Fruit fly (Drosophila melanogaster) whole organism, embryonic: Measurements from ENCODE around the gene CG14000.

Experiments
- Aef1 ChIP-seq: fragments of 200-800 bp; sonication (Bioruptor generic); IDR thresholded peaks from 3 replicates; pipeline ENCODE4 v1.3.6; 2022; ENCODE audit warnings: missing biosample characterization, missing genetic modification characterization
- Blimp-1 ChIP-seq: fragments of 200-800 bp; sonication (Bioruptor generic); optimal IDR thresholded peaks from 3 replicates; lab custom pipeline; 2018; ENCODE audit warnings: missing biosample characterization, missing genetic modification characterization, mild to moderate bottlenecking, moderate library complexity, missing genetic modification reagents
- BtbVII ChIP-seq: fragments of 200-800 bp; sonication (Bioruptor generic); optimal IDR thresholded peaks from 3 replicates; lab custom pipeline; 2017; ENCODE audit warnings: missing biosample characterization, mild to moderate bottlenecking, missing genetic modification characterization
- CG11247 ChIP-seq: fragments of 200-800 bp; sonication (Bioruptor generic); IDR thresholded peaks from 2 replicates; pipeline ENCODE4 v1.3.6; 2022; ENCODE audit warnings: missing biosample characterization, missing genetic modification characterization
- CG12155 ChIP-seq: fragments of 200-800 bp; sonication (Bioruptor generic); optimal IDR thresholded peaks from 3 replicates; lab custom pipeline; 2016; ENCODE audit warnings: missing biosample characterization, missing genetic modification characterization
- CG1233 ChIP-seq: fragments of 200-800 bp; sonication (Bioruptor generic); optimal IDR thresholded peaks from 4 replicates; lab custom pipeline; 2018; ENCODE audit warnings: missing biosample characterization, mild to moderate bottlenecking, missing genetic modification characterization
- CG13123 ChIP-seq: fragments of 200-800 bp; sonication (Bioruptor generic); optimal IDR thresholded peaks from 2 replicates; lab custom pipeline; 2016; ENCODE audit warnings: missing biosample characterization, missing genetic modification characterization
- CG15011 ChIP-seq: fragments of 200-800 bp; sonication (Bioruptor generic); optimal IDR thresholded peaks from 3 replicates; lab custom pipeline; 2018; ENCODE audit warnings: missing biosample characterization, mild to moderate bottlenecking, missing genetic modification characterization
- CG16813 ChIP-seq: fragments of 200-800 bp; sonication (Bioruptor generic); IDR thresholded peaks from 3 replicates; pipeline ENCODE4 v1.3.6; 2022; ENCODE audit warnings: missing biosample characterization, missing genetic modification characterization; ENCODE audit not compliant: partially characterized antibody
- CG2678 ChIP-seq: fragments of 200-800 bp; sonication (Bioruptor generic); optimal IDR thresholded peaks from 3 replicates; lab custom pipeline; 2019; ENCODE audit warnings: missing biosample characterization, mild to moderate bottlenecking, missing genetic modification characterization, moderate library complexity
- CG2712 ChIP-seq: fragments of 200-800 bp; optimal IDR thresholded peaks from 3 replicates; lab custom pipeline; 2019; ENCODE audit warnings: missing biosample characterization, mild to moderate bottlenecking, missing genetic modification characterization, moderate library complexity
- CG3407 ChIP-seq: fragments of 200-800 bp; sonication (Bioruptor generic); optimal IDR thresholded peaks from 2 replicates; lab custom pipeline; 2018; ENCODE audit warnings: missing biosample characterization, mild to moderate bottlenecking, missing genetic modification characterization
- CG4360 ChIP-seq: fragments of 200-800 bp; sonication (Bioruptor generic); IDR thresholded peaks from 2 replicates; pipeline ENCODE4 v1.3.6; 2022; ENCODE audit warnings: missing biosample characterization, missing genetic modification characterization
- CG4707 ChIP-seq: fragments of 200-800 bp; sonication (Bioruptor generic); optimal IDR thresholded peaks from 2 replicates; lab custom pipeline; 2018; ENCODE audit warnings: missing biosample characterization, mild to moderate bottlenecking, missing genetic modification characterization, moderate library complexity
- CG5245 ChIP-seq: fragments of 200-800 bp; sonication (Bioruptor generic); optimal IDR thresholded peaks from 3 replicates; lab custom pipeline; 2016; ENCODE audit warnings: missing biosample characterization, missing genetic modification characterization
- CG7357 ChIP-seq: fragments of 200-800 bp; sonication (Bioruptor generic); IDR thresholded peaks from 3 replicates; pipeline ENCODE4 v1.3.6; 2022; ENCODE audit warnings: missing biosample characterization, missing genetic modification characterization
- CkIIα-i1 ChIP-seq: fragments of 200-800 bp; sonication (Bioruptor generic); IDR thresholded peaks from 2 replicates; pipeline ENCODE4 v1.3.6; 2022; ENCODE audit warnings: missing biosample characterization, missing genetic modification characterization
- D19A ChIP-seq: fragments of 200-800 bp; optimal IDR thresholded peaks from 3 replicates; lab custom pipeline; 2019; ENCODE audit warnings: missing biosample characterization, mild to moderate bottlenecking, missing genetic modification characterization, moderate library complexity
- Dbx ChIP-seq: fragments of 200-800 bp; sonication (Bioruptor generic); IDR thresholded peaks from 3 replicates; pipeline ENCODE4 v1.3.6; 2022; ENCODE audit warnings: missing biosample characterization, missing genetic modification characterization
- Dip3 ChIP-seq: fragments of 200-800 bp; sonication (Bioruptor generic); optimal IDR thresholded peaks from 3 replicates; lab custom pipeline; 2016; ENCODE audit warnings: missing biosample characterization, missing genetic modification characterization
- Fer3 ChIP-seq: fragments of 200-800 bp; sonication (Bioruptor generic); optimal IDR thresholded peaks from 2 replicates; lab custom pipeline; 2018; ENCODE audit warnings: missing biosample characterization, mild to moderate bottlenecking, missing genetic modification characterization, moderate library complexity
- Hand ChIP-seq: fragments of 200-800 bp; sonication (Bioruptor generic); optimal IDR thresholded peaks from 2 replicates; lab custom pipeline; 2017; ENCODE audit warnings: mild to moderate bottlenecking, missing biosample characterization, missing genetic modification reagents, missing genetic modification characterization
- Meics ChIP-seq: fragments of 200-800 bp; sonication (Bioruptor generic); optimal IDR thresholded peaks from 2 replicates; lab custom pipeline; 2017; ENCODE audit warnings: missing biosample characterization, mild to moderate bottlenecking, missing genetic modification characterization
- Mrtf ChIP-seq: fragments of 200-800 bp; sonication (Bioruptor generic); IDR thresholded peaks from 3 replicates; pipeline ENCODE4 v1.3.6; 2022; ENCODE audit warnings: missing biosample characterization, missing genetic modification characterization
- Nf-YB ChIP-seq: fragments of 200-800 bp; sonication (Bioruptor generic); optimal IDR thresholded peaks from 3 replicates; lab custom pipeline; 2019; ENCODE audit warnings: missing biosample characterization, mild to moderate bottlenecking, missing genetic modification characterization, moderate library complexity
- Oli ChIP-seq: fragments of 200-800 bp; sonication (Bioruptor generic); optimal IDR thresholded peaks from 2 replicates; lab custom pipeline; 2018; ENCODE audit warnings: missing biosample characterization, mild to moderate bottlenecking, missing genetic modification characterization, moderate library complexity
- Opbp ChIP-seq: fragments of 200-800 bp; sonication (Bioruptor generic); IDR thresholded peaks from 3 replicates; pipeline ENCODE4 v1.3.6; 2022; ENCODE audit warnings: missing biosample characterization, missing genetic modification characterization; ENCODE audit not compliant: partially characterized antibody
- Optix ChIP-seq: fragments of 200-800 bp; sonication (Bioruptor generic); IDR thresholded peaks from 3 replicates; pipeline ENCODE4 v1.3.6; 2022; ENCODE audit warnings: missing biosample characterization, missing genetic modification characterization
- Pdp1 ChIP-seq, 2 experiments: fragments of 200-800 bp; sonication (Bioruptor generic); optimal IDR thresholded peaks; 3 replicates each; lab custom pipeline; 2016; ENCODE audit warnings: missing biosample characterization in 2 of 2, missing genetic modification characterization in 2 of 2, mild to moderate bottlenecking in 1 of 2, moderate library complexity in 1 of 2
- Ptx1 ChIP-seq: fragments of 200-800 bp; sonication (Bioruptor generic); IDR thresholded peaks from 2 replicates; pipeline ENCODE4 v1.3.6; 2022; ENCODE audit warnings: missing biosample characterization, missing genetic modification characterization
- Ssrp ChIP-seq: fragments of 200-800 bp; sonication (Bioruptor generic); optimal IDR thresholded peaks from 2 replicates; lab custom pipeline; 2018; ENCODE audit warnings: missing biosample characterization, mild to moderate bottlenecking, missing genetic modification characterization, moderate library complexity
- Stat92E ChIP-seq, 3 experiments: fragments of >200 bp in 2 of 3; fragments of 200-800 bp in 1 of 3; sonication (Bioruptor generic) in 1 of 3; optimal IDR thresholded peaks; 2 replicates each; lab custom pipeline; 2017 to 2019; ENCODE audit warnings: missing biosample characterization in 3 of 3, missing genetic modification characterization in 3 of 3, mild to moderate bottlenecking in 1 of 3, moderate library complexity in 1 of 3
- Xbp1 ChIP-seq: fragments of 200-800 bp; sonication (Bioruptor generic); optimal IDR thresholded peaks from 3 replicates; lab custom pipeline; 2016; ENCODE audit warnings: missing biosample characterization, mild to moderate bottlenecking, missing genetic modification characterization
- abd-A ChIP-seq: fragments of 200-800 bp; sonication (Bioruptor generic); optimal IDR thresholded peaks from 3 replicates; lab custom pipeline; 2019; ENCODE audit warnings: missing biosample characterization, mild to moderate bottlenecking, missing genetic modification characterization, moderate library complexity
- amos ChIP-seq: fragments of 200-800 bp; sonication (Bioruptor generic); IDR thresholded peaks from 2 replicates; pipeline ENCODE4 v1.3.6; 2022; ENCODE audit warnings: missing biosample characterization, missing genetic modification characterization; ENCODE audit not compliant: partially characterized antibody
- chinmo ChIP-seq: fragments of 200-800 bp; sonication (Bioruptor generic); IDR thresholded peaks from 4 replicates; pipeline ENCODE4 v1.3.6; 2022; ENCODE audit warnings: missing biosample characterization, missing genetic modification characterization; ENCODE audit not compliant: partially characterized antibody
- da ChIP-seq: fragments of 200-800 bp; sonication (Bioruptor generic); optimal IDR thresholded peaks from 2 replicates; lab custom pipeline; 2016; ENCODE audit warnings: missing biosample characterization, missing genetic modification characterization
- dan ChIP-seq: fragments of 200-800 bp; sonication (Bioruptor generic); IDR thresholded peaks from 2 replicates; pipeline ENCODE4 v1.3.6; 2022; ENCODE audit warnings: missing biosample characterization, missing genetic modification characterization
- ewg ChIP-seq: fragments of 200-800 bp; sonication (Bioruptor generic); optimal IDR thresholded peaks from 3 replicates; lab custom pipeline; 2017; ENCODE audit warnings: mild to moderate bottlenecking, missing biosample characterization, missing genetic modification reagents, missing genetic modification characterization
- grn ChIP-seq: fragments of 200-800 bp; sonication (Bioruptor generic); optimal IDR thresholded peaks from 3 replicates; lab custom pipeline; 2017; ENCODE audit warnings: missing biosample characterization, missing genetic modification characterization
- hkb ChIP-seq, 2 experiments: fragments of 200-800 bp in 1 of 2; fragments of >200 bp in 1 of 2; sonication (Bioruptor generic) in 1 of 2; IDR thresholded peaks in 1 of 2; optimal IDR thresholded peaks in 1 of 2; 2 replicates each; pipeline versions ENCODE4 v1.3.6 to Lab custom; 2017 to 2022; ENCODE audit warnings: missing biosample characterization in 1 of 2, missing genetic modification characterization in 1 of 2
- inv ChIP-seq: fragments of 200-800 bp; sonication (Bioruptor generic); IDR thresholded peaks from 2 replicates; pipeline ENCODE4 v1.3.6; 2022; ENCODE audit warnings: missing biosample characterization, missing genetic modification characterization; ENCODE audit not compliant: partially characterized antibody
- nerfin-1 ChIP-seq: fragments of 200-800 bp; sonication (Bioruptor generic); optimal IDR thresholded peaks from 3 replicates; lab custom pipeline; 2019; ENCODE audit warnings: missing biosample characterization, mild to moderate bottlenecking, missing genetic modification characterization, moderate library complexity
- pb ChIP-seq: fragments of 200-800 bp; sonication (Bioruptor generic); optimal IDR thresholded peaks from 3 replicates; lab custom pipeline; 2016; ENCODE audit warnings: missing biosample characterization, missing genetic modification characterization
- schlank ChIP-seq: fragments of 200-800 bp; sonication (Bioruptor generic); optimal IDR thresholded peaks from 2 replicates; lab custom pipeline; 2018; ENCODE audit warnings: missing biosample characterization, mild to moderate bottlenecking, missing genetic modification characterization
- sens ChIP-seq: fragments of 200-800 bp; sonication (Bioruptor generic); peaks from one replicate; lab custom pipeline; 2016; ENCODE audit warnings: missing biosample characterization, missing genetic modification characterization
- twi ChIP-seq: fragments of 200-800 bp; optimal IDR thresholded peaks from 2 replicates; lab custom pipeline; 2019; ENCODE audit warnings: missing biosample characterization, mild to moderate bottlenecking, missing genetic modification characterization, moderate library complexity

The CG14000 gene

dm6 chr2L:5943229-5944078 is 33.4 kb upstream of the CG14000 start, which contains the start of the genes Sfp26Ad and Gpdh1 (continued):
- TF ChIP-seq pb (GFP tag; lab: Kevin White, UChicago) (peak; percentile 55), Hand (GFP tag; lab: Kevin White, UChicago) (peak; percentile 62), abd-A (tag; lab: Kevin White, UChicago) (no peak), CG3407 (GFP tag; lab: Kevin White, UChicago) (peak; percentile 67), hkb (optimal IDR thresholded peaks at IDR 0.05; lab: Kevin White, UChicago) (no peak), hkb (GFP tag; IDR thresholded peaks at IDR 0.05; lab: Robert Waterston, UW) (peak; percentile 74), Nf-YB (peak; percentile 61), da (peak; percentile 10), sens (GFP tag; lab: Kevin White, UChicago) (peak; percentile 95), CG4707 (GFP tag; lab: Kevin White, UChicago) (peak; percentile 13), CG5245 (GFP tag; lab: Kevin White, UChicago) (peak; percentile 75), CG2712 (tag; lab: Kevin White, UChicago) (peak; percentile 68), Meics (GFP tag; lab: Kevin White, UChicago) (peak; percentile 74), Pdp1 (GFP tag; optimal IDR thresholded peaks at IDR 0.05; lab: Kevin White, UChicago) (peak; percentile 39 to 72), Stat92E (GFP tag; optimal IDR thresholded peaks at IDR 0.05; lab: Kevin White, UChicago) (no peak), Opbp (GFP tag; lab: Robert Waterston, UW) (peak; percentile 54; the same call in 2 of the 3 replicates), chinmo (GFP tag; lab: Robert Waterston, UW) (peak; percentile 94; the same call in 3 of the 4 replicates), CkIIα-i1 (GFP tag; lab: Robert Waterston, UW) (no peak), Dip3 (GFP tag; lab: Kevin White, UChicago) (peak; percentile 83), dan (GFP tag; lab: Robert Waterston, UW) (no peak), twi (tag; lab: Kevin White, UChicago) (peak; percentile 26), CG11247 (peak; percentile 70), CG16813 (0 out of 3 replicates have a peak, but pooled peaks have one; percentile 36), schlank (tag; lab: Kevin White, UChicago) (no peak), Ptx1 (peak; percentile 53), Mrtf (peak; percentile 46; the same call in 1 of the 3 replicates), BtbVII (GFP tag; lab: Kevin White, UChicago) (peak; percentile 61), Dbx (GFP tag; lab: Robert Waterston, UW) (peak; percentile 80), D19A (tag; lab: Kevin White, UChicago) (peak; percentile 25), CG1233 (GFP tag; lab: Kevin White, UChicago) (peak; percentile 9), CG7357 (GFP tag; lab: Robert Waterston, UW) (no peak), grn (GFP tag; lab: Kevin White, UChicago) (peak; percentile 43), inv (no peak), CG12155 (peak; percentile 85), Xbp1 (GFP tag; lab: Kevin White, UChicago) (peak; percentile 86), CG2678 (tag; lab: Kevin White, UChicago) (peak; percentile 72), Blimp-1 (GFP tag; lab: Kevin White, UChicago) (peak; percentile 65), CG13123 (GFP tag; lab: Kevin White, UChicago) (peak; percentile 75), CG15011 (peak; percentile 12), amos (GFP tag; lab: Robert Waterston, UW) (peak; percentile 36), Oli (tag; lab: Kevin White, UChicago) (peak; percentile 22), CG4360 (peak; percentile 73), Fer3 (tag; lab: Kevin White, UChicago) (peak; percentile 61), Optix (GFP tag; lab: Robert Waterston, UW) (0 out of 3 replicates have a peak, but pooled peaks have one; percentile 40), nerfin-1 (tag; lab: Kevin White, UChicago) (peak; percentile 35), ewg (peak; percentile 100), Aef1 (GFP tag; lab: Robert Waterston, UW) (peak; percentile 63; the same call in 1 of the 3 replicates), Ssrp (tag; lab: Kevin White, UChicago) (peak; percentile 14)
